Worm (Caenorhabditis elegans) whole organism, dauer: ENCODE results near the gene srw-16.
"Not testable (repeated sequence)": the region's sequence is repeated elsewhere in the genome, so short reads cannot be mapped to it uniquely, and the experiment has no call there.

ENCODE experiments used
- unc-62 ChIP-seq: sonication (generic microtip); optimal IDR thresholded peaks from 2 replicates; lab custom pipeline; 2017; ENCODE audit warnings: missing biosample characterization, missing genetic modification reagents, missing genetic modification characterization

srw-16 gene

DNA sequence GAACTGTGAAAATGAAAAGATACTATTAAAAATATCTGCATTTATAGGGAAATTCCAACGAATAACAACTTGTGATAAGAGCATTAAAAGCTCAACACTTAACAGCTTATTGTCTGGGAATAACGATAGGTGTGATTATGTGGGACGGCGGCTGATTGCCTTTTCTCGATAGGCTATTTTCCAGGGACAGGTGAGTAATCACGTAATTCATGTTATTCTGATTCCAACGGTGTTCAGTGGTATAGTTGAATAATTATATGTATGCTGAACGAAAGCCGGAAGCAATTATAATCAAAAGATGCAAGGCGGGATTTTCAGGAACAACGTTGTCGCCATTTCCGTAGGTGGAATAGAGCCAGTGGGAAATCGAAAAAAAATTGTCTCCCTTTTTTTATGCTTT, 2.3 kb upstream of the srw-16 start, which contains the start of gene srw-17:
Gene srw-17 (minus strand): TSS at position 101 of the 400 bp plus-strand sequence.
- TF ChIP-seq unc-62 = no peak

DNA sequence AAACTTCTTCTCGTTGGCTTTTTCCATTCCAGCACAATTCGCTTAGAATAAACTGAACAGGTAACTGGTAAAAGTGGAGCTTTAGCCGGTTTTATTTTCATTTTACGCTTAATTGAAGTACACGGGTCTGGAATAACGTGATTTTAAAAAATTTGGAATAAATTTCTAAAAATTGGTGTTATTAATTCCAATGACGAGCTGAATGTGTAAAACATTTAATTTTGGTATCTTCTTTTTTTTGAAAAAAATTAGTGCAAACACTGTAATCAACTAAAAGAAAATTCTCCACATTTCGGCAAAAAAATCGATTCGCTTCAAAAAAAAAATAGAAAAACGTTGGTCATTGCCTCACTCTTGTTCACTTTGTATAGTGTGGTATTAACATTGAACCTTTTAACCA, 2.4 kb downstream of the srw-16 start, which contains the start of gene T10H4.4:
Gene T10H4.4 (minus strand): TSS at position 101 of the 400 bp plus-strand sequence.
- no peak for TF ChIP-seq unc-62

DNA sequence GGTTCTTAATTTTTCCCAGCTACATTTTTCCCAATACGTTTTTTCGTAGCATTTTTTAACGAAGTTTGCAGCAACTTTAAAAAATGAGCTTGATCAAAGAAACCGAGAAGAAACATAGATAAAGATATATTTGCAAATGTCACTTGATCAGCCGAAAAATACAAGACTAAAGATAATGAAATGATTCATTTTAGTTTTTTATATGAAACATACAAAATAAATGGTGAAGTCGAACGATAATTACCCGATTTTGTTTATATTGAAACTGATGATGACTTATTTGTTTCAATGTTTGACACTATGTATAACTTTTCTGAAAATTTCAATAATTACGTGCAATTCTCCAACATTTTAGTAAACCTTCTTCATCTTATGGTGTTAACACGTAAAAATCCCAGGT, 6.4 kb downstream of the srw-16 start, which contains the start of gene srw-22:
Gene srw-22 (plus strand): TSS at position 301 of the 400 bp plus-strand sequence.
- TF ChIP-seq unc-62 = no peak

- TF ChIP-seq unc-62 = no peak
Measured at ce11 chrV:15267405-15267804, 7.3 kb downstream of the srw-16 start, which contains the start of gene T10H4.13. T10H4.13 (minus strand) TSS chrV:15267505.

- no peak for TF ChIP-seq unc-62
Measured at ce11 chrV:15265814-15266213, 8.8 kb downstream of the srw-16 start, which contains the start of gene M01B2.13. M01B2.13 (minus strand) TSS chrV:15265914.

DNA sequence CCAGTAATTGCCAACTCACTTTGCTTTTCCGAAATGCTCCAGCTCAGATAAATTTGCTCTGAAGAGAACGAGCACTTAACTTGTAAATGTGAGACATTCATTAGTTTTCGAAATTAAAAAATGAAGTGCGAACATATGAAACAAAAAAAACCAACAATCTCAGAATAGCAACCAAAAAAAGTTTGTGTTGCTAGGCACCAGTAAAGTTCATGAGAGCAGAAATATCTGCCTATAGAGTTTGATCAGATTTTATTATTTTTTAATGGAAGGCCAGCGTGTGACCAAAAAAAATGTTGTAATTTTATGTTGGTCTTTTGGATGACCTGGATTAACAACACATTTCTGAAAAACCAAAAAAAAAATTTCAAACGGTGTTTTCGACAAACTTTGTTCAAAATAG, 10.5 kb downstream of the srw-16 start, which contains the start of gene M01B2.12:
Gene M01B2.12 (minus strand): TSS at position 101 of the 400 bp plus-strand sequence.
- no peak for TF ChIP-seq unc-62

ce11 chrV:15262336-15262735, 12.3 kb downstream of the srw-16 start, which contains the start of gene M01B2.10:
M01B2.10 (minus strand) TSS chrV:15262436.
- TF ChIP-seq unc-62 = not testable (repeated sequence)

DNA sequence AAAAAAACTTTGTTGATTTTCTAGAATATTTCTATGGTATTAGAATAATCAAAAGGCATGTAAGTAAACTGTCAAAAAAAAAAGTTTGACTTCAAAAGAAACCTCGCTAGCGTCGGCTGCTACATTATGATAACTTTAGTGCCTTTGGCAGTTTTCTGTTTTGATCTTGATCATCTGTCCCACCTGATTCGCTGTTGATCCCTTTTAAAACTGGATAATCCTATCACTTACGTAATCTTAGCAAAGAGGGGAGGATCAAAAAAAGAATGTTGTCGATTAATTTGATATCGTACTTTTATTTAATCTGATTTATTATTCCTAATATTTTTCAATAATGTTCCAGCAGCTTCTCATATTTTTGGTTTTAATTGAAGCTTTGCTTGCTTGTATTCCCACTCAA, 14.8 kb downstream of the srw-16 start, which contains the start of gene M01B2.8:
Gene M01B2.8 (plus strand): TSS at position 301 of the 400 bp plus-strand sequence.
- no peak for TF ChIP-seq unc-62

DNA sequence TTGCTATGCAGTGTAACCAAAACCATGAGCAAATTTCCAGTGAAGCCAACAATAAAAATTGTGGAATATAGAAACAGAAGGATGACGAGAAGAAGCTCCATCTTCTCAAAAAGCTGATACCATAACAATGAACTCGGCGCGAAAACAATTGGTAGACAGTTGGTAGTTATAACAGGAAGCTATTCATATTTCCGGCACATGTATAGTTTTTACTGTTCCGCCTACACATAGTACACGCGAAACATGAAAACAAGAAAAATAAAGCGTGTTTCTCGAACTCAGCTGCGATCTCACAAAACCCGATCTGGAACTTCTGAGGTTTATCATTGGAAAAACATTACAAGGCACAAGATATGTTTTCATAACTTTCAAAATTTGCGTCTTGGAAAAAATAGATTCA, 15.6 kb downstream of the srw-16 start, which contains the start of gene srsx-37:
Gene srsx-37 (minus strand): TSS at position 101 of the 400 bp plus-strand sequence.
- TF ChIP-seq unc-62 = no peak

- TF ChIP-seq unc-62 = not testable (repeated sequence)
Measured at ce11 chrV:15256669-15257068, 18.0 kb downstream of the srw-16 start, which contains the start of gene srsx-39. srsx-39 (minus strand) TSS chrV:15256769.

ce11 chrV:15253529-15253928, 21.1 kb downstream of the srw-16 start, which contains the start of gene srbc-75:
srbc-75 (plus strand) TSS chrV:15253829.
- no peak for TF ChIP-seq unc-62

ce11 chrV:15252082-15252481, 22.6 kb downstream of the srw-16 start, which contains the start of gene srbc-76:
srbc-76 (plus strand) TSS chrV:15252382.
- no peak for TF ChIP-seq unc-62

DNA sequence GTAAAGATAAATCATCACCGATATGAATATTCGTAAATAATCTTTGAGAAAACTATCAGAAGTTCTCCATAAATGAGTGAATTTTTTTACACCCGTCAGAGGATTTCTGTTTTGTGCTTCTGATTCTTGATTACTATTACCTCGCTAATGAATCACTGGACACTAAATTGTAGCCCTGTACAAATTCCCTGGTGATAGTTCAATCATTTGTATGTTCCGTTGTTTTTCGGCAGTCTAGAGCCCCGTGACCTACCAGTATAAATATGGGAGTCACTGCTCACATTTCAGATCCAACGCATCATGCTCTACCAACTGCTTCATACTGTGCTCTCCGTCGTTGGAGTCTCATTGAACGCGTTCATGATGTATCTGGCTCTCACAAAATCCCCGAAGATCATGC, 24.4 kb downstream of the srw-16 start, which contains the start of gene srd-28:
Gene srd-28 (plus strand): TSS at position 301 of the 400 bp plus-strand sequence.
- TF ChIP-seq unc-62 = not testable (repeated sequence)

ce11 chrV:15244456-15244855, 30.2 kb downstream of the srw-16 start, which contains the start of gene kin-30:
kin-30 (plus strand) TSS chrV:15244756.
- no peak for TF ChIP-seq unc-62

DNA sequence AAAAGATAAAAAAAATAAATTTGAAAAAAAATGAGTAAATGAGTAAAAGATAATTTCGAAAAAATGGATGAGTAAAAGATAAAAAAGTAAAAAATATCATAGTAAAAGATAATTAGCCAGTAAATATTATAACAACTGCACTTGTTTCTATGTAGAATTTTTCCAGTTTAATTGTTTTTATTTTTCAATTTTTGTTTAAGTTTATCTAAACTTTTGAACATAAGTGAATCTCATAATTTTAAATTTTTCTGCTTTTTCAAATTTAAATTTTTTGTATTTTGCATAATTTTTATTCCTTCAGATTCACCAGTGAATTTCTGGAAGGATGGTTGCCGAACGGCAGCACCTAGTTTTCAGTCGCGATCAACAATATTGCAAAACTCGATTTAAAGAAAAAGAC, 33.4 kb downstream of the srw-16 start, which contains the start of gene chil-12:
Gene chil-12 (plus strand): TSS at position 301 of the 400 bp plus-strand sequence.
- no peak for TF ChIP-seq unc-62

- no peak for TF ChIP-seq unc-62
Measured at ce11 chrV:15240215-15240614, 34.4 kb downstream of the srw-16 start, which contains the start of gene srw-11. srw-11 (minus strand) TSS chrV:15240315.

ce11 chrV:15238552-15238951, 36.1 kb downstream of the srw-16 start, which contains the start of gene srw-12:
srw-12 (minus strand) TSS chrV:15238652.
- TF ChIP-seq unc-62 = no peak

ce11 chrV:15235661-15236060, 39.0 kb downstream of the srw-16 start, which contains the start of gene nhr-164:
nhr-164 (minus strand) TSS chrV:15235761.
- TF ChIP-seq unc-62 = no peak
